Worm (Caenorhabditis elegans): ENCODE results near the gene hil-1.

- TF ChIP-seq unc-62 (GFP tag; optimal IDR thresholded peaks at IDR 0.05): no peak
- TF ChIP-seq unc-39 (tag; optimal IDR thresholded peaks at IDR 0.05): no peak
- no peak for TF ChIP-seq skn-1 (tag; optimal IDR thresholded peaks at IDR 0.05)
- TF ChIP-seq pqm-1 (tag; optimal IDR thresholded peaks at IDR 0.05): no peak
- TF ChIP-seq nhr-76 (tag; optimal IDR thresholded peaks at IDR 0.05): no peak
- TF ChIP-seq fos-1 (tag; optimal IDR thresholded peaks at IDR 0.05): no peak
These were observed 28.7 kb downstream of the hil-1 start, which contains the start of the genes grd-12 and F02D8.1 for ce11 chrV:14978205-14978751.

Measured in whole organism, L3 larva.